Worm (Caenorhabditis elegans) whole organism, L4/young adult: ENCODE measurements around the gene pro-3.

Source experiments
- W03F9.2 ChIP-seq: fragments of 150-350 bp; optimal IDR thresholded peaks from 2 replicates; lab custom pipeline; 2014; ENCODE audit warnings: missing biosample characterization, missing genetic modification characterization
- dao-5 ChIP-seq: sonication (generic microtip); optimal IDR thresholded peaks from 2 replicates; lab custom pipeline; 2016; ENCODE audit warnings: missing genotype, missing genetic modification characterization, moderate library complexity, missing compliant biosample characterization
- him-1 ChIP-seq: sonication (generic microtip); optimal IDR thresholded peaks from 2 replicates; lab custom pipeline; 2016; ENCODE audit warnings: missing genotype, missing genetic modification reagents, missing genetic modification characterization, missing compliant biosample characterization

pro-3 gene

ce11 chrV:19118312-19118711 lies at the start of gene pro-3:
Gene pro-3 (minus strand): TSS chrV:19118412.
- TF ChIP-seq dao-5 (tag; lab: Kevin White, UChicago) = no peak
- TF ChIP-seq W03F9.2 (tag; lab: Kevin White, UChicago) = no peak

- no peak for TF ChIP-seq dao-5 (tag; lab: Kevin White, UChicago)
- TF ChIP-seq W03F9.2 (tag; lab: Kevin White, UChicago) = peak; percentile 47
These were observed 40.5 kb upstream of the pro-3 start, which contains the start of gene Y39B6A.5 for ce11 chrV:19158664-19159063. Gene Y39B6A.5 (minus strand): TSS chrV:19158877.

DNA sequence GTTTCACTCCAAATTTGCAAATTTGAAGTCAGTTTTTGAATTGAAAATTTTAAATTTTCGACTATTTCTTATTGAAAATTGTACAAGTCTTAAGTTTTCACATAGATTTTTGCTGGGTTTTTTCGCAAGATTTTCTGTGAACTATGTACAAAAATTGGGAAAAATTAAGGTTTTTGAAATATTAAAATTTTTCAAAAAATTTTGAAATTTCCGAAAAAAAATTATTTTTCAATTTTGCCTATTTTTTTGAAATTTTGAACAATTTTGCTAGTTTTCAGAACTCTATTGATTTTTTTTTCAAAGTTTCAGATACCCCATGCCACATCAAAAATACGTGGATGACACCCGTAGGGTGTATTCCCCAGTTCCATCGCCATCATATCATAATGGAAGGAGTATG lies 35.6 kb upstream of the pro-3 start, which contains the start of gene tsp-13:
TSS of gene tsp-13 (plus strand) at position 301 of the 400 bp plus-strand sequence.
- no peak for TF ChIP-seq dao-5 (tag; lab: Kevin White, UChicago)
- no peak for TF ChIP-seq W03F9.2 (tag; lab: Kevin White, UChicago)
- TF ChIP-seq him-1 (tag; lab: Kevin White, UChicago) = no peak

- no peak for TF ChIP-seq W03F9.2 (tag; lab: Kevin White, UChicago)
- TF ChIP-seq dao-5 (tag; lab: Kevin White, UChicago) = no peak
- no peak for TF ChIP-seq him-1 (tag; lab: Kevin White, UChicago)
These were observed 35.0 kb upstream of the pro-3 start for ce11 chrV:19153244-19153643.

DNA sequence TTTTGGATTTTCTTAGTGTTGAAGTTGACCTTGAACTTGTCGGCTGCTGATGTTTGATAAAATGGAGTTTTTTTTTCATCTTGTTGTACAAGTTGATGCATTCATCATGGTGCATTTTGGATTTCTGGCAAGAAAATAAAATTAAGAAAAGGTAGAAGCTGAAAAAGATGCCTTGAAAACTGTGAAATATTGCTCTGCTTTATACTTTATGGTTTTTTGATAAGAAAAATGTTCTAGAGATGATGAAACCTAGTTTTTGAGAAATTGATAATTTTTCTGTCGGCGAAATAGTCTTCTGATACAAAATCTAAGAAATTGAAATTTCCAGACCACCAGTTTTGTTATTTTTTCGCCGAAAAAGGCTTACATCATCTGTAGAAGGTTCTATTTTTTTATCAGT lies 34.1 kb upstream of the pro-3 start, which contains the start of gene Y39B6A.69:
TSS of gene Y39B6A.69 (minus strand) at position 101 of the 400 bp plus-strand sequence.
- TF ChIP-seq W03F9.2 (tag; lab: Kevin White, UChicago) (no peak), dao-5 (tag; lab: Kevin White, UChicago) (no peak), him-1 (tag; lab: Kevin White, UChicago) (no peak)

ce11 chrV:19149057-19149456 lies 30.8 kb upstream of the pro-3 start, which contains the start of gene Y39B6A.7:
Gene Y39B6A.7 (minus strand): TSS chrV:19149157.
- TF ChIP-seq him-1 (tag; lab: Kevin White, UChicago) = no peak
- TF ChIP-seq dao-5 (tag; lab: Kevin White, UChicago) = no peak
- no peak for TF ChIP-seq W03F9.2 (tag; lab: Kevin White, UChicago)

- TF ChIP-seq W03F9.2 (tag; lab: Kevin White, UChicago) = no peak
- no peak for TF ChIP-seq him-1 (tag; lab: Kevin White, UChicago)
- no peak for TF ChIP-seq dao-5 (tag; lab: Kevin White, UChicago)
These were observed 30.1 kb upstream of the pro-3 start for ce11 chrV:19148350-19148749.

DNA sequence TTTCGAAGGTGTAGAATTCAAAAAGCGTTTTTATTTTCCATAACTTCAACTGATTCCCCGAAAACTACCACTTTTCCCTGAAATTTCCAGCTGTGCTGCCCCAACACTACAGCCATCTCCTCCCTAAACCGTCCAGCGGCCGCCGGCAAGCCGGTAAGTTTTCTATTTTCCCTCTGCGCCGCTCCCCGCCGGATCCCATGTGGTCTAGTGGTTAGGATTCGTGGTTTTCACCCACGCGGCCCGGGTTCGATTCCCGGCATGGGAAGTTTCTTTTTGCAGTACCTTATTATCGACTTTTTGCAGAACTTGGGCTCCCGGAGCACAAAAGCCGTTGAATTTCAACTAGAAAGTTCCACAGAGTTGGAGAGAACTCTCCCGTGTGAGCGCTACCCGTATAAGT lies 24.4 kb upstream of the pro-3 start:
- TF ChIP-seq dao-5 (tag; lab: Kevin White, UChicago) (no peak), him-1 (tag; lab: Kevin White, UChicago) (no peak), W03F9.2 (tag; lab: Kevin White, UChicago) (no peak)

ce11 chrV:19140495-19140894 lies 22.3 kb upstream of the pro-3 start, which contains the start of gene cpg-23:
Gene cpg-23 (plus strand): TSS chrV:19140795.
- no peak for TF ChIP-seq him-1 (tag; lab: Kevin White, UChicago)
- TF ChIP-seq W03F9.2 (tag; lab: Kevin White, UChicago) = no peak

DNA sequence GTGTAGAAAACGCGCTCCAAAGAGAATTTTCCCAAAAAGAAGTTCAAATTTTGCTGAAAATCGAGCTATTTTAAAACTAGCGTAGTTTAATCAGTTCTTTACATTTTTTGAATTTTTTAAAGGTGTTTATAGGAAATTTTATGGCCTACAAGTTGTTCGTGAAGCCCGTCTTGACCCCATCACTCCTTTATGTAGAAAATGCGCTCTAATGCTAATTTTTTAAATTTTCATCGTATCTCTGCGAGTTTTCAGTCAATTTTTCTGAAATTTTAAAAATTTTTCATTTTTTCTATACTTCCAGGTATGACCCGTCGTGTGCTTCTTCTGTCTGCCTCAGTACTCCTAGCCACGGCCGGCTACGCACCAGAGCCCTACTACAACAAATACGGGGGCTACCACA lies 18.0 kb upstream of the pro-3 start, which contains the start of gene Y39B6A.9:
TSS of gene Y39B6A.9 (plus strand) at position 301 of the 400 bp plus-strand sequence.
- no peak for TF ChIP-seq W03F9.2 (tag; lab: Kevin White, UChicago)
- no peak for TF ChIP-seq dao-5 (tag; lab: Kevin White, UChicago)
- no peak for TF ChIP-seq him-1 (tag; lab: Kevin White, UChicago)

ce11 chrV:19133507-19133906 lies 15.3 kb upstream of the pro-3 start, which contains the start of gene Y39B6A.10:
Gene Y39B6A.10 (minus strand): TSS chrV:19133607.
- TF ChIP-seq W03F9.2 (tag; lab: Kevin White, UChicago) = no peak
- no peak for TF ChIP-seq dao-5 (tag; lab: Kevin White, UChicago)
- TF ChIP-seq him-1 (tag; lab: Kevin White, UChicago) = no peak

DNA sequence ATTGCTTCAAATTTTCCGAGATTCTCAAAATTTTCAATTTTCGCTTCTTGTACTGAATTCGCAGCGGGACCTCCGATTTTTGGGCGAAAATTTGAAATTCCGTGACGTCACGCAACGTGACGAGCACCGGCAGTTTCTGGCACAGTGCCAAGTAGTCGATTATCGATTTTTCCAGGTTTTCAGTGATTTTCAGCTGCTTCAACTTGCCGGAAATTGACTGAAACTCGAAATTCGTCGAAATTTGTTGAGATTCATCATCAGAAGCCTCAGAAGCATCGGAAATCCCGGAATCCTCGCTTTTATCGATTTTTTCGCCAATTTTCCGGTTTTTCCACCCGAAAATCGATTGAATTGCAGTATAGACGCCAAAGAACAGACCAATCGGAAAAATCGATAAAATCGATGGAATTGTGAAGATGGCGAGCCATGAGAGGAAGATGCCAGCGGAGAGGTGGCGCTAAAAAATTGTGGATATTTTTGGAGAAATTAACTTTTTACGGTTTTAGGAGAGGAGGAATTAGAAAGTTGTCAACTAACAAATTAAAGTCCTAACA lies 13.7 kb upstream of the pro-3 start:
- no peak for TF ChIP-seq dao-5 (tag; lab: Kevin White, UChicago)

- TF ChIP-seq dao-5 (tag; lab: Kevin White, UChicago) (no peak), W03F9.2 (tag; lab: Kevin White, UChicago) (no peak), him-1 (tag; lab: Kevin White, UChicago) (no peak)
These were observed 11.4 kb upstream of the pro-3 start for ce11 chrV:19129497-19130212.

DNA sequence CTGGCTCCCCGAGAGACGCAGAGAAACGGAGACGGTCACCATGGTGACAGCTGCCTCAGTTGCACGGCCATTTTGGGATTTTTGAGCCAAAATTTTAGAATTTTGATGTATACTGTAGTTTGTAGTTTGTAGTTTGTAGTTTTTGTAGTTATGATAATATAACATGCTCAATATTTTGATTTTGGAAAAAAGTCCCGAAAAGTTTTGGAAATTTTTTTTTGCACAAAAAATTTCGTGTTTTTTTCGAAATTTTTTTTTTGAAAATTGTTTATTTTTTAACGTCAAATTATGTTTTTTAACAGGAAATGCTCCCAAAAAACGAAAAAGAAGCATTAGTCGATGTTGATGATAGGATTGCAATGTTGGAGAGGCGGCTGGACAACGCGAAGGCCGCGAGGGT lies 9.0 kb upstream of the pro-3 start, which contains the start of gene dyf-17:
TSS of gene dyf-17 (plus strand) at position 301 of the 400 bp plus-strand sequence.
- no peak for TF ChIP-seq him-1 (tag; lab: Kevin White, UChicago)
- no peak for TF ChIP-seq dao-5 (tag; lab: Kevin White, UChicago)
- TF ChIP-seq W03F9.2 (tag; lab: Kevin White, UChicago) = no peak
